Fruit fly (Drosophila melanogaster): ENCODE results near the gene CG44290.

CG44290 gene

dm6 chr3R:27421810-27422209 lies 18.9 kb downstream of the CG44290 start (continued):
- TF ChIP-seq CG11695 (GFP tag; IDR thresholded peaks at IDR 0.05), result no peak
- TF ChIP-seq TFAM (GFP tag; optimal IDR thresholded peaks at IDR 0.05), result no peak
- peak; percentile 48 for TF ChIP-seq CG18599 (GFP tag; optimal IDR thresholded peaks at IDR 0.05)
- TF ChIP-seq nmo (GFP tag; optimal IDR thresholded peaks at IDR 0.05), result peak; percentile 27
- no peak for TF ChIP-seq da (GFP tag; optimal IDR thresholded peaks at IDR 0.05)
- no peak for TF ChIP-seq amos (GFP tag; IDR thresholded peaks at IDR 0.05; ENCODE audit: partially characterized antibody)
- no peak for TF ChIP-seq CG16815 (GFP tag; optimal IDR thresholded peaks at IDR 0.05)
- peak; percentile 24 for TF ChIP-seq CG17359 (tag; optimal IDR thresholded peaks at IDR 0.05)
- TF ChIP-seq gcm (GFP tag; optimal IDR thresholded peaks at IDR 0.05), result no peak
- TF ChIP-seq CG8944 (GFP tag; optimal IDR thresholded peaks at IDR 0.05), result no peak
- TF ChIP-seq CG17186 (GFP tag; optimal IDR thresholded peaks at IDR 0.05), result no peak
- TF ChIP-seq CG9797 (GFP tag; optimal IDR thresholded peaks at IDR 0.05), result no peak
- TF ChIP-seq CG12391 (tag; optimal IDR thresholded peaks at IDR 0.05), result no peak
- TF ChIP-seq Jarid2 (GFP tag; optimal IDR thresholded peaks at IDR 0.05), result no peak
- TF ChIP-seq NC2α (GFP tag; optimal IDR thresholded peaks at IDR 0.05), result no peak

dm6 chr3R:27415303-27415702 lies 25.4 kb downstream of the CG44290 start:
- TF ChIP-seq phol (tag; optimal IDR thresholded peaks at IDR 0.05), result no peak
- no peak for TF ChIP-seq CG5953 (GFP tag; IDR thresholded peaks at IDR 0.05)
- no peak for TF ChIP-seq MTF-1 (GFP tag; optimal IDR thresholded peaks at IDR 0.05; ENCODE audit: borderline replicate concordance)
- TF ChIP-seq salm (tag; optimal IDR thresholded peaks at IDR 0.05), result no peak
- TF ChIP-seq Max (GFP tag; optimal IDR thresholded peaks at IDR 0.05), result no peak
- TF ChIP-seq lbe (GFP tag; optimal IDR thresholded peaks at IDR 0.05), result no peak
- no peak for TF ChIP-seq tna (GFP tag; IDR thresholded peaks at IDR 0.05; ENCODE audit: partially characterized antibody)
- peak; percentile 61 for TF ChIP-seq twi (tag; optimal IDR thresholded peaks at IDR 0.05)
- TF ChIP-seq CG10462 (GFP tag; optimal IDR thresholded peaks at IDR 0.05), result no peak
- TF ChIP-seq tio (GFP tag; optimal IDR thresholded peaks at IDR 0.05), result no peak
- no peak for TF ChIP-seq Oaz (GFP tag; IDR thresholded peaks at IDR 0.05)
- no peak for TF ChIP-seq HLH4C (GFP tag; IDR thresholded peaks at IDR 0.05; ENCODE audit: partially characterized antibody)
- TF ChIP-seq CG6689 (GFP tag; IDR thresholded peaks at IDR 0.05), result no peak
- TF ChIP-seq nom (GFP tag; optimal IDR thresholded peaks at IDR 0.05), result peak; percentile 14

DNA sequence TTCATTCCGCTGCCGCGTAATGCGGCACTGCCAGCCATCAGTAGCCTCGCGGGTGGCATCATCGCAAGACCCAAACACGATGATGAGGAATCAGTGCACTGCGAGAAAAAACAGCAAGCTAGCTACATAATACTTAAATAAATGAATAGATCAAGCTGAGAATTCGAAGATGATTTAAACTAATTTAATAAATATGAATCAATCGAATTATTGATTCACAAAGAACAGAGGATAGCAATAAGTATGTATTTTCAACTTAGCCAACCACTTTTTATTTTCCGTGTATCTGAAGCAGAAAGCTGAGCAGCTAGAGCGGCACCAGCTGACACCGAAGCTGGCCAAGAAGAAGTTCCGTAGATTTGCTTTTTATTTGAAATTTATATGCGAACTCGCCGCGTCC lies 27.5 kb downstream of the CG44290 start:
- peak; percentile 32 for TF ChIP-seq phol (tag; optimal IDR thresholded peaks at IDR 0.05)
- peak; percentile 18; the same call in 1 of the 2 replicates for TF ChIP-seq lmd (GFP tag; IDR thresholded peaks at IDR 0.05)
- TF ChIP-seq dimm (GFP tag; IDR thresholded peaks at IDR 0.05), result no peak
- TF ChIP-seq CG4424 (GFP tag; optimal IDR thresholded peaks at IDR 0.05), result peak; percentile 32
- peak in 1 of 2 experiments; percentile 38 for TF ChIP-seq Hr51 (GFP tag; optimal IDR thresholded peaks at IDR 0.05)
- peak; percentile 47 for TF ChIP-seq CG2678 (tag; optimal IDR thresholded peaks at IDR 0.05)
- peak; percentile 24 for TF ChIP-seq lab (GFP tag; optimal IDR thresholded peaks at IDR 0.05)
- no peak for TF ChIP-seq cad (GFP tag; optimal IDR thresholded peaks at IDR 0.05)
- TF ChIP-seq CG7839 (tag; optimal IDR thresholded peaks at IDR 0.05), result peak; percentile 31
- peak; percentile 46 for TF ChIP-seq CG11504 (tag; optimal IDR thresholded peaks at IDR 0.05)
- 0 out of 2 replicates have a peak, but pooled peaks have one; percentile 31 for TF ChIP-seq CG31441 (GFP tag; IDR thresholded peaks at IDR 0.05)
- TF ChIP-seq Sin3A (optimal IDR thresholded peaks at IDR 0.05), result no peak
- TF ChIP-seq CG17361 (GFP tag; IDR thresholded peaks at IDR 0.05), result 0 out of 3 replicates have a peak, but pooled peaks have one; percentile 21
- peak; percentile 11; the same call in 1 of the 3 replicates for TF ChIP-seq dysf (GFP tag; IDR thresholded peaks at IDR 0.05)
- no peak for TF ChIP-seq bbx (GFP tag; IDR thresholded peaks at IDR 0.05; ENCODE audit: partially characterized antibody)
- peak; percentile 21; the same call in 1 of the 3 replicates for TF ChIP-seq croc (GFP tag; conservative IDR thresholded peaks at IDR 0.05)
- TF ChIP-seq Med (GFP tag), result peak; percentile 70
- peak; percentile 25; the same call in 1 of the 2 replicates for TF ChIP-seq sisA (GFP tag; IDR thresholded peaks at IDR 0.05)
- peak; percentile 61 for TF ChIP-seq Ets65A (GFP tag)
- TF ChIP-seq ara (GFP tag; IDR thresholded peaks at IDR 0.05), result 0 out of 2 replicates have a peak, but pooled peaks have one; percentile 31
- TF ChIP-seq dmrt99B (tag; optimal IDR thresholded peaks at IDR 0.05), result peak; percentile 50
